Fruit fly (Drosophila melanogaster) whole organism, embryonic: Measurements from ENCODE around the gene Uro.

Source experiments
- Ada2b ChIP-seq: fragments of 200-800 bp; sonication (Bioruptor generic); IDR thresholded peaks from 2 replicates; pipeline ENCODE4 v1.3.6; 2022; ENCODE audit warnings: missing biosample characterization, missing genetic modification characterization
- Atf-2 ChIP-seq: fragments of 200-800 bp; sonication (Bioruptor generic); optimal IDR thresholded peaks from 2 replicates; lab custom pipeline; 2016; ENCODE audit warnings: missing biosample characterization, missing genetic modification characterization
- Bgb ChIP-seq: fragments of 200-800 bp; sonication (Bioruptor generic); IDR thresholded peaks from 2 replicates; pipeline ENCODE4 v1.3.6; 2022; ENCODE audit warnings: missing biosample characterization, missing genetic modification characterization; ENCODE audit not compliant: partially characterized antibody
- CG10366 ChIP-seq: fragments of 200-800 bp; sonication (Bioruptor generic); IDR thresholded peaks from 2 replicates; pipeline ENCODE4 v1.3.6; 2022; ENCODE audit warnings: missing biosample characterization, missing genetic modification characterization
- CG10543 ChIP-seq: fragments of 200-800 bp; sonication (Bioruptor generic); optimal IDR thresholded peaks from 3 replicates; lab custom pipeline; 2017; ENCODE audit warnings: missing biosample characterization, mild to moderate bottlenecking, missing genetic modification characterization, moderate library complexity
- CG10979 ChIP-seq: fragments of 200-800 bp; sonication (Bioruptor generic); optimal IDR thresholded peaks from 2 replicates; lab custom pipeline; 2018; ENCODE audit warnings: missing biosample characterization, mild to moderate bottlenecking, missing genetic modification characterization, moderate library complexity
- CG11560 ChIP-seq: fragments of 200-800 bp; sonication (Bioruptor generic); IDR thresholded peaks from 3 replicates; pipeline ENCODE4 v1.3.6; 2022; ENCODE audit warnings: missing biosample characterization, missing genetic modification characterization
- CG11696 ChIP-seq: fragments of 200-800 bp; sonication (Bioruptor generic); IDR thresholded peaks from 2 replicates; pipeline ENCODE4 v1.3.6; 2022; ENCODE audit warnings: missing biosample characterization, missing genetic modification characterization
- CG11723 ChIP-seq: fragments of 200-800 bp; sonication (Bioruptor generic); optimal IDR thresholded peaks from 2 replicates; lab custom pipeline; 2017; ENCODE audit warnings: missing biosample characterization, mild to moderate bottlenecking, missing genetic modification characterization
- CG1233 ChIP-seq: fragments of 200-800 bp; sonication (Bioruptor generic); optimal IDR thresholded peaks from 4 replicates; lab custom pipeline; 2018; ENCODE audit warnings: missing biosample characterization, mild to moderate bottlenecking, missing genetic modification characterization
- CG13424 ChIP-seq: fragments of 200-800 bp; sonication (Bioruptor generic); optimal IDR thresholded peaks from 2 replicates; lab custom pipeline; 2019; ENCODE audit warnings: missing biosample characterization, mild to moderate bottlenecking, missing genetic modification characterization, moderate library complexity
- CG14014 ChIP-seq: fragments of 200-800 bp; sonication (Bioruptor generic); IDR thresholded peaks from 2 replicates; pipeline ENCODE4 v1.3.6; 2022; ENCODE audit warnings: missing biosample characterization, missing genetic modification characterization
- CG16813 ChIP-seq: fragments of 200-800 bp; sonication (Bioruptor generic); IDR thresholded peaks from 3 replicates; pipeline ENCODE4 v1.3.6; 2022; ENCODE audit warnings: missing biosample characterization, missing genetic modification characterization; ENCODE audit not compliant: partially characterized antibody
- CG18599 ChIP-seq: fragments of 200-800 bp; sonication (Bioruptor generic); optimal IDR thresholded peaks from 3 replicates; lab custom pipeline; 2017; ENCODE audit warnings: missing biosample characterization, missing genetic modification characterization, mild to moderate bottlenecking, moderate library complexity, missing genetic modification reagents
- CG2889 ChIP-seq: fragments of 200-800 bp; sonication (Bioruptor generic); IDR thresholded peaks from 3 replicates; pipeline ENCODE4 v1.3.6; 2022; ENCODE audit warnings: missing biosample characterization, missing genetic modification characterization
- CG31441 ChIP-seq: fragments of 200-800 bp; sonication (Bioruptor generic); IDR thresholded peaks from 2 replicates; pipeline ENCODE4 v1.3.6; 2022; ENCODE audit warnings: missing biosample characterization, missing genetic modification characterization
- CG3281 ChIP-seq: fragments of 200-800 bp; sonication (Bioruptor generic); optimal IDR thresholded peaks from 3 replicates; lab custom pipeline; 2017; ENCODE audit warnings: missing biosample characterization, mild to moderate bottlenecking, missing genetic modification characterization
- CG34376 ChIP-seq: fragments of 200-800 bp; sonication (Bioruptor generic); optimal IDR thresholded peaks from 2 replicates; lab custom pipeline; 2018; ENCODE audit warnings: missing biosample characterization, mild to moderate bottlenecking, missing genetic modification characterization
- CG4424 ChIP-seq: fragments of 200-800 bp; sonication (Bioruptor generic); optimal IDR thresholded peaks from 3 replicates; lab custom pipeline; 2016; ENCODE audit warnings: missing biosample characterization, missing genetic modification characterization
- CG6175 ChIP-seq: fragments of 200-800 bp; sonication (Bioruptor generic); IDR thresholded peaks from 3 replicates; pipeline ENCODE4 v1.3.6; 2022; ENCODE audit warnings: missing biosample characterization, missing genetic modification characterization
- CG6683 ChIP-seq: fragments of 200-800 bp; sonication (Bioruptor generic); optimal IDR thresholded peaks from 2 replicates; lab custom pipeline; 2017; ENCODE audit warnings: missing biosample characterization, mild to moderate bottlenecking, missing genetic modification characterization, missing genetic modification reagents
- CG8388 ChIP-seq: fragments of 200-800 bp; sonication (Bioruptor generic); optimal IDR thresholded peaks from 2 replicates; lab custom pipeline; 2019; ENCODE audit warnings: missing biosample characterization, mild to moderate bottlenecking, missing genetic modification characterization, moderate library complexity
- CG8944 ChIP-seq: fragments of 200-800 bp; sonication (Bioruptor generic); optimal IDR thresholded peaks from 3 replicates; lab custom pipeline; 2016; ENCODE audit warnings: missing biosample characterization, missing genetic modification characterization
- CG9876 ChIP-seq: fragments of 200-800 bp; sonication (Bioruptor generic); optimal IDR thresholded peaks from 2 replicates; lab custom pipeline; 2016; ENCODE audit warnings: missing biosample characterization, missing genetic modification characterization
- Chrac-16 ChIP-seq: fragments of 200-800 bp; sonication (Bioruptor generic); optimal IDR thresholded peaks from 3 replicates; lab custom pipeline; 2016; ENCODE audit warnings: missing biosample characterization, missing genetic modification characterization
- CkIIα-i1 ChIP-seq: fragments of 200-800 bp; sonication (Bioruptor generic); IDR thresholded peaks from 2 replicates; pipeline ENCODE4 v1.3.6; 2022; ENCODE audit warnings: missing biosample characterization, missing genetic modification characterization
- Dll ChIP-seq: fragments of 200-800 bp; sonication (Bioruptor generic); IDR thresholded peaks from 4 replicates; pipeline ENCODE4 v1.3.6; 2022; ENCODE audit warnings: missing biosample characterization, missing genetic modification characterization; ENCODE audit not compliant: partially characterized antibody
- ERR ChIP-seq: fragments of 200-800 bp; sonication (Bioruptor generic); optimal IDR thresholded peaks from 2 replicates; lab custom pipeline; 2016; ENCODE audit warnings: missing biosample characterization, missing genetic modification characterization
- Eip74EF ChIP-seq, 2 experiments: fragments of 200-800 bp in 1 of 2; fragments of >200 bp in 1 of 2; sonication (Bioruptor generic) in 1 of 2; optimal IDR thresholded peaks; 2 replicates each; lab custom pipeline; 2017 to 2019; ENCODE audit warnings: missing biosample characterization in 2 of 2, missing genetic modification characterization in 2 of 2, mild to moderate bottlenecking in 1 of 2, moderate library complexity in 1 of 2
- Fer1 ChIP-seq: fragments of 200-800 bp; sonication (Bioruptor generic); optimal IDR thresholded peaks from 2 replicates; lab custom pipeline; 2017; ENCODE audit warnings: missing biosample characterization, mild to moderate bottlenecking, missing genetic modification characterization
- H2.0 ChIP-seq: fragments of 200-800 bp; sonication (Bioruptor generic); IDR thresholded peaks from 2 replicates; pipeline ENCODE4 v1.3.6; 2022; ENCODE audit warnings: missing biosample characterization, missing genetic modification characterization
- Hmr ChIP-seq: fragments of 200-800 bp; sonication (Bioruptor generic); optimal IDR thresholded peaks from 3 replicates; lab custom pipeline; 2017; ENCODE audit warnings: mild to moderate bottlenecking, missing biosample characterization, missing genetic modification reagents, missing genetic modification characterization
- Mad ChIP-seq: fragments of 200-800 bp; sonication (Bioruptor generic); optimal IDR thresholded peaks from 2 replicates; lab custom pipeline; 2016; ENCODE audit warnings: missing biosample characterization, missing genetic modification characterization
- Max ChIP-seq: fragments of 200-800 bp; sonication (Bioruptor generic); optimal IDR thresholded peaks from 2 replicates; lab custom pipeline; 2016; ENCODE audit warnings: missing biosample characterization, mild to moderate bottlenecking, missing genetic modification characterization
- NC2β ChIP-seq: fragments of 200-800 bp; sonication (Bioruptor generic); optimal IDR thresholded peaks from 2 replicates; lab custom pipeline; 2016; ENCODE audit warnings: missing biosample characterization, missing genetic modification characterization
- ato ChIP-seq: fragments of 200-800 bp; sonication (Bioruptor generic); IDR thresholded peaks from 2 replicates; pipeline ENCODE4 v1.3.6; 2022; ENCODE audit warnings: missing biosample characterization, missing genetic modification characterization; ENCODE audit not compliant: partially characterized antibody
- chinmo ChIP-seq: fragments of 200-800 bp; sonication (Bioruptor generic); IDR thresholded peaks from 4 replicates; pipeline ENCODE4 v1.3.6; 2022; ENCODE audit warnings: missing biosample characterization, missing genetic modification characterization; ENCODE audit not compliant: partially characterized antibody
- corto ChIP-seq: fragments of 200-800 bp; sonication (Bioruptor generic); optimal IDR thresholded peaks from 2 replicates; lab custom pipeline; 2016; ENCODE audit warnings: missing biosample characterization, mild to moderate bottlenecking, missing genetic modification characterization, moderate library complexity
- gce ChIP-seq: fragments of 200-800 bp; sonication (Bioruptor generic); IDR thresholded peaks from 3 replicates; pipeline ENCODE4 v1.3.6; 2022; ENCODE audit warnings: missing biosample characterization, missing genetic modification characterization
- grn ChIP-seq: fragments of 200-800 bp; sonication (Bioruptor generic); optimal IDR thresholded peaks from 3 replicates; lab custom pipeline; 2017; ENCODE audit warnings: missing biosample characterization, missing genetic modification characterization
- nau ChIP-seq: fragments of 200-800 bp; sonication (Bioruptor generic); optimal IDR thresholded peaks from 3 replicates; lab custom pipeline; 2017; ENCODE audit warnings: missing biosample characterization, mild to moderate bottlenecking, missing genetic modification characterization, missing genetic modification reagents
- oc ChIP-seq: fragments of 200-800 bp; sonication (Bioruptor generic); optimal IDR thresholded peaks from 2 replicates; lab custom pipeline; 2018; ENCODE audit warnings: missing biosample characterization, mild to moderate bottlenecking, missing genetic modification characterization, moderate library complexity
- odd ChIP-seq: fragments of 200-800 bp; sonication (Bioruptor generic); optimal IDR thresholded peaks from 2 replicates; lab custom pipeline; 2017; ENCODE audit warnings: missing biosample characterization, mild to moderate bottlenecking, missing genetic modification characterization
- psq ChIP-seq: fragments of 200-800 bp; sonication (Bioruptor generic); optimal IDR thresholded peaks from 2 replicates; lab custom pipeline; 2017; ENCODE audit warnings: missing biosample characterization, missing genetic modification characterization
- row ChIP-seq: fragments of 200-800 bp; sonication (Bioruptor generic); IDR thresholded peaks from 3 replicates; pipeline ENCODE4 v1.3.6; 2022; ENCODE audit warnings: missing biosample characterization, missing genetic modification characterization
- schlank ChIP-seq: fragments of 200-800 bp; sonication (Bioruptor generic); optimal IDR thresholded peaks from 2 replicates; lab custom pipeline; 2018; ENCODE audit warnings: missing biosample characterization, mild to moderate bottlenecking, missing genetic modification characterization
- sr ChIP-seq: fragments of 200-800 bp; sonication (Bioruptor generic); IDR thresholded peaks from 3 replicates; pipeline ENCODE4 v1.3.6; 2022; ENCODE audit warnings: missing biosample characterization, missing genetic modification characterization
- sug ChIP-seq: fragments of 200-800 bp; optimal IDR thresholded peaks from 2 replicates; lab custom pipeline; 2019; ENCODE audit warnings: missing biosample characterization, mild to moderate bottlenecking, missing genetic modification characterization, moderate library complexity
- tx ChIP-seq: fragments of 200-800 bp; sonication (Bioruptor generic); optimal IDR thresholded peaks from 2 replicates; lab custom pipeline; 2016; ENCODE audit warnings: missing biosample characterization, missing genetic modification characterization

Uro gene

dm6 chr2L:7795859-7796258, 16.0 kb downstream of the Uro start, which contains the start of gene LKRSDH:
LKRSDH (minus strand) TSS chr2L:7795959.
- TF ChIP-seq CG11723 (no peak), Hmr (GFP tag; lab: Kevin White, UChicago) (no peak), nau (no peak), corto (no peak), Fer1 (GFP tag; lab: Kevin White, UChicago) (no peak), CG3281 (GFP tag; lab: Kevin White, UChicago) (no peak), Mad (no peak), CkIIα-i1 (GFP tag; lab: Robert Waterston, UW) (no peak), chinmo (0 out of 4 replicates have a peak, but pooled peaks have one; percentile 43), CG34376 (GFP tag; lab: Kevin White, UChicago) (peak; percentile 46), Max (GFP tag; lab: Kevin White, UChicago) (no peak), CG2889 (GFP tag; lab: Robert Waterston, UW) (no peak), CG11560 (tag; lab: Robert Waterston, UW) (no peak), CG11696 (no peak), sug (tag; lab: Kevin White, UChicago) (peak; percentile 51), sr (GFP tag; lab: Robert Waterston, UW) (no peak), gce (GFP tag; lab: Robert Waterston, UW) (no peak), Chrac-16 (GFP tag; lab: Kevin White, UChicago) (no peak), CG31441 (GFP tag; lab: Robert Waterston, UW) (no peak), ERR (GFP tag; lab: Kevin White, UChicago) (no peak)

DNA sequence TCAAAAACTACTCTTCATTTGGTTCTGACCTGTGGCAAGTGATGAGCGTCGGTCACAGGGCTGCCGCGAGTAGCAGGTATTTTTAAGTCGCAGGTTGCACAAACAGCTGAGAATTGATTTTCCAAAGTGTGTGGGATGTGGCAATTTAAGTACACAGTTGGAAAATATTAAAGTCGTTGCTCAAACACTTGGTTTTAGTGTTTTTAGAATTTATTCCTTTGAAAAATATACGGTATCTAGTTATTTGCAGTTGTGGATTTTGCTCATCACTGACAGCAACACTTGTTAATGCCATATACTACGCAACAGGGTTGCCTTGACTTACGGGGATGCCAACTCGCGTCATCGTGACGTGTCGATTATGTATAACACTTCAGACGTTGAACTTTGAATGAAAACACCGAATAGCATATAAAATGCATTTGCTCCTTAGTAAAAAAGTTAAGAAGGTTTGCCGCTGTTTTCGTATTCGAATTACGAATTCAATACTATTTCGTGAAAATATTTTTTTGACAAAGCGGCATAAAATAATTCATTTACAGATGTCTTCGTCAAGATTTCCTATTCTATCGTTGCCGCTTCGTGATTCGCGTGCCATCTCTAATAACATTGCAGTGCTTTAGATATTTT, 20.0 kb downstream of the Uro start, which contains the start of the genes Herp and r2d2:
Gene Herp, minus strand, starts transcription at position 255 of the 630 bp plus-strand sequence.
Gene r2d2, plus strand, starts transcription at position 344 of the 630 bp plus-strand sequence.
- TF ChIP-seq Dll (GFP tag; lab: Robert Waterston, UW) (peak; percentile 93), CG10543 (peak; percentile 97), CG8944 (peak; percentile 93), odd (peak; percentile 80), CG1233 (GFP tag; lab: Kevin White, UChicago) (peak; percentile 89), grn (peak; percentile 28), CG13424 (tag; lab: Kevin White, UChicago) (peak; percentile 94), CG9876 (GFP tag; lab: Kevin White, UChicago) (peak; percentile 90), CG10979 (tag; lab: Kevin White, UChicago) (peak; percentile 81), CG10366 (peak; percentile 74), ato (peak; percentile 13; the same call in 1 of the 2 replicates), tx (peak; percentile 90), CG6175 (GFP tag; lab: Robert Waterston, UW) (peak; percentile 84), CG18599 (GFP tag; lab: Kevin White, UChicago) (peak; percentile 94), CG16813 (GFP tag; lab: Robert Waterston, UW) (peak; percentile 79), NC2β (peak; percentile 90), psq (GFP tag; lab: Kevin White, UChicago) (peak; percentile 54), H2.0 (GFP tag; lab: Robert Waterston, UW) (peak; percentile 80), CG14014 (peak; percentile 91), Atf-2 (GFP tag; lab: Kevin White, UChicago) (peak; percentile 92), Eip74EF (GFP tag; optimal IDR thresholded peaks at IDR 0.05; lab: Kevin White, UChicago) (peak in 1 of 2 experiments; percentile 69), CG8388 (peak; percentile 73), oc (tag; lab: Kevin White, UChicago) (no peak), CG4424 (GFP tag; lab: Kevin White, UChicago) (peak; percentile 93), Ada2b (GFP tag; lab: Robert Waterston, UW) (peak; percentile 86), row (GFP tag; lab: Robert Waterston, UW) (peak; percentile 97), CG6683 (GFP tag; lab: Kevin White, UChicago) (peak; percentile 62), Bgb (GFP tag; lab: Robert Waterston, UW) (peak; percentile 77), schlank (tag; lab: Kevin White, UChicago) (peak; percentile 85)
